Worm (Caenorhabditis elegans): ENCODE measurements around the gene nrde-2.
A peak's percentile ranks its signal among the peaks of the same experiment; 100 is the strongest.

nrde-2 gene

DNA sequence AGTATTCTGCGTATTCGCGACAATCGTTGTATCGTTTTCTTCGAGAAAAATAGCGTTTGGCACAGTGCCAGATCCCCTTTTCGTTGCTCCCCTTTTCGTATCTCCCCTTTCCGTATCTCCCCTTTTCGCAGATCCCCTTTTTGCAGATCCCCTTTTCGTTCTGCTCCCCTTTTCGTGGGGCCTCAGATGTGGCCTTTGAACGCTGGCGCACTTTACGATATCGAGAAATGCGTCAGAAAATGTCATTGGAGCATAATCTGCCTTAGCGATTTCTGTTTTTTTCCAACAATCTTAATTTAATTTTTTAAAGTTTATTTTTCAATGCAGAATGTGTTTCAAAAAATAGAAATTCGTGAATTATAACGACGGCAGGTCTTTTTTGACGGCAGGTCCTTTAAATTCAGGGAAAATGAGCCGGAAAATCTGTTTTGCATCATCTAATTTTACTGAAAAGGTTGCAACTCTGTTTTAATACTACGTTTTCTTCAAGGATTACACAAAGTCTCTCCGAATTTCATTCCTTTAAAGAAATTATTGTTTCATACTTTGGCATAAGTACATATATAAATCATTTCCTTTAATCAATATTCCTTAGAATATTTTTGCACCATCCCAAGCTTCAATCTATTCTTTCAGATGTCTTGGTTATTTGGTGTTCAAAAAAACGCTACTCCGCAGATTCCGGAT is 1.1 kb upstream of the nrde-2 start, which contains the start of gene atad-3 (continued):
- TF ChIP-seq ztf-26 (tag; optimal IDR thresholded peaks at IDR 0.05) (peak; percentile 33), nhr-120 (GFP tag; IDR thresholded peaks at IDR 0.05) (no peak), gei-17 (GFP tag; optimal IDR thresholded peaks at IDR 0.05) (no peak), atf-7 (tag; optimal IDR thresholded peaks at IDR 0.05) (peak; percentile 64), nfyb-1 (GFP tag; IDR thresholded peaks at IDR 0.05) (peak; percentile 95), hsf-1 (GFP tag; IDR thresholded peaks at IDR 0.05) (peak; percentile 80; the same call in 1 of the 2 replicates), B0336.3 (GFP tag; IDR thresholded peaks at IDR 0.05) (peak; percentile 70; the same call in 1 of the 2 replicates), D2030.7 (GFP tag; IDR thresholded peaks at IDR 0.05) (peak; percentile 97), K11D2.4 (GFP tag; IDR thresholded peaks at IDR 0.05) (peak; percentile 97), nhr-90 (tag; optimal IDR thresholded peaks at IDR 0.05) (peak; percentile 37), Y67H2A.10 (GFP tag; conservative IDR thresholded peaks at IDR 0.05) (peak; percentile 95), B0035.1 (tag; optimal IDR thresholded peaks at IDR 0.05) (peak; percentile 20), nfya-2 (GFP tag; IDR thresholded peaks at IDR 0.05) (no peak), ceh-58 (GFP tag; IDR thresholded peaks at IDR 0.05) (no peak), repo-1 (tag; optimal IDR thresholded peaks at IDR 0.05) (no peak), lin-54 (GFP tag; optimal IDR thresholded peaks at IDR 0.05) (peak; percentile 90), ceh-79 (tag; optimal IDR thresholded peaks at IDR 0.05) (no peak), C17E4.6 (GFP tag; IDR thresholded peaks at IDR 0.05) (peak; percentile 90), madf-10 (tag; optimal IDR thresholded peaks at IDR 0.05) (peak; percentile 87), snpc-1.3 (tag; optimal IDR thresholded peaks at IDR 0.05; ENCODE audit: insufficient read depth) (peak; percentile 12), F57C9.4 (tag; optimal IDR thresholded peaks at IDR 0.05) (no peak), attf-5 (GFP tag; optimal IDR thresholded peaks at IDR 0.05) (peak; percentile 95), T07F8.4 (tag; optimal IDR thresholded peaks at IDR 0.05) (peak; percentile 36), rec-8 (tag; optimal IDR thresholded peaks at IDR 0.05) (peak; percentile 23 to 49), bed-1 (GFP tag; IDR thresholded peaks at IDR 0.05) (no peak), tbx-9 (tag; optimal IDR thresholded peaks at IDR 0.05; ENCODE audit: borderline replicate concordance) (no peak), hrde-1 (tag; optimal IDR thresholded peaks at IDR 0.05; ENCODE audit: borderline replicate concordance) (peak; percentile 33), die-1 (tag; optimal IDR thresholded peaks at IDR 0.05) (no peak), efl-1 (GFP tag; optimal IDR thresholded peaks at IDR 0.05) (peak; percentile 68), sptf-2 (GFP tag; optimal IDR thresholded peaks at IDR 0.05) (no peak), mes-4 (tag; optimal IDR thresholded peaks at IDR 0.05) (no peak), ztf-6 (GFP tag; IDR thresholded peaks at IDR 0.05) (peak; percentile 93), F49E8.2 (tag; optimal IDR thresholded peaks at IDR 0.05; ENCODE audit: insufficient read depth) (peak; percentile 49), snpc-1.1 (tag; optimal IDR thresholded peaks at IDR 0.05; ENCODE audit: insufficient read depth) (no peak), F55B11.4 (tag; optimal IDR thresholded peaks at IDR 0.05; ENCODE audit: borderline replicate concordance, insufficient read depth) (no peak), rpc-1 (optimal IDR thresholded peaks at IDR 0.05) (no peak), rpc-1 (tag; optimal IDR thresholded peaks at IDR 0.05) (no peak), fkh-3 (tag; optimal IDR thresholded peaks at IDR 0.05) (no peak), hlh-26 (GFP tag; conservative IDR thresholded peaks at IDR 0.05) (no peak), egrh-3 (GFP tag; IDR thresholded peaks at IDR 0.05) (peak; percentile 90), lsy-27 (tag; optimal IDR thresholded peaks at IDR 0.05; ENCODE audit: borderline replicate concordance, insufficient read depth) (no peak), K12H6.12 (tag; optimal IDR thresholded peaks at IDR 0.05) (peak; percentile 79), lin-35 (GFP tag; optimal IDR thresholded peaks at IDR 0.05) (peak in 2 of 3 experiments; percentile 58 to 83), unc-62 (GFP tag; optimal IDR thresholded peaks at IDR 0.05) (no peak), F37B4.10 (GFP tag; IDR thresholded peaks at IDR 0.05) (0 out of 2 replicates have a peak, but pooled peaks have one; percentile 70), egl-44 (GFP tag; IDR thresholded peaks at IDR 0.05) (peak; percentile 85), ztf-18 (tag; optimal IDR thresholded peaks at IDR 0.05) (peak; percentile 98)

Measured in whole organism, young adult.